Worm (Caenorhabditis elegans) whole organism, L1 larva: Measurements from ENCODE around the gene F58B4.7.

ENCODE experiments used
- aha-1 ChIP-seq: fragments of 150-350 bp; optimal IDR thresholded peaks from 2 replicates; lab custom pipeline; 2014; ENCODE audit warnings: missing biosample characterization, missing genetic modification characterization
- aly-2 ChIP-seq: fragments of 150-350 bp; optimal IDR thresholded peaks from 2 replicates; lab custom pipeline; 2014; ENCODE audit warnings: missing biosample characterization, missing genetic modification characterization
- ama-1 ChIP-seq: fragments of 150-350 bp; optimal IDR thresholded peaks from 2 replicates; lab custom pipeline; 2014
- blmp-1 ChIP-seq: fragments of 150-350 bp; optimal IDR thresholded peaks from 2 replicates; lab custom pipeline; 2014; ENCODE audit warnings: missing biosample characterization, missing genetic modification characterization
- ceh-63 ChIP-seq: fragments of 200-800 bp; sonication (Bioruptor generic); optimal IDR thresholded peaks from 2 replicates; lab custom pipeline; 2018; ENCODE audit warnings: mild to moderate bottlenecking, missing genetic modification characterization, missing compliant biosample characterization
- ceh-88 ChIP-seq: fragments of 200-800 bp; sonication (Bioruptor generic); IDR thresholded peaks from 2 replicates; pipeline ENCODE4 v1.3.6; 2022; ENCODE audit warnings: missing genetic modification characterization, missing compliant biosample characterization
- ces-1 ChIP-seq: fragments of 150-350 bp; optimal IDR thresholded peaks from 2 replicates; lab custom pipeline; 2014; ENCODE audit warnings: missing biosample characterization, missing genetic modification reagents, missing genetic modification characterization
- dpl-1 ChIP-seq, 3 experiments: fragments of 150-350 bp in 2 of 3; sonication (generic microtip) in 1 of 3; optimal IDR thresholded peaks; 2 replicates each; lab custom pipeline; 2014 to 2017; ENCODE audit warnings: missing biosample characterization in 3 of 3, missing genetic modification characterization in 3 of 3, missing genetic modification reagents in 3 of 3
- dsc-1 ChIP-seq: sonication (generic microtip); optimal IDR thresholded peaks from 2 replicates; lab custom pipeline; 2016; ENCODE audit warnings: mild to moderate bottlenecking, missing genetic modification characterization, missing compliant biosample characterization
- efl-1 ChIP-seq, 4 experiments: fragments of 150-350 bp; optimal IDR thresholded peaks in 3 of 4; peaks in 1 of 4; 1 replicate in 1 of 4; 2 replicates in 3 of 4; lab custom pipeline; 2014; ENCODE audit warnings: missing biosample characterization in 2 of 4, missing genetic modification characterization in 2 of 4, missing genetic modification reagents in 2 of 4
- egl-13 ChIP-seq: sonication (generic microtip); optimal IDR thresholded peaks from 2 replicates; lab custom pipeline; 2016; ENCODE audit warnings: missing genotype, missing genetic modification reagents, missing genetic modification characterization, missing compliant biosample characterization
- egl-27 ChIP-seq, 2 experiments: fragments of 150-350 bp in 1 of 2; sonication (generic microtip); optimal IDR thresholded peaks; 3 replicates each; lab custom pipeline; 2017 to 2018; ENCODE audit warnings: missing biosample characterization in 2 of 2, missing genetic modification characterization in 2 of 2, missing genetic modification reagents in 2 of 2
- elt-2 ChIP-seq: sonication (generic microtip); optimal IDR thresholded peaks from 2 replicates; lab custom pipeline; 2016; ENCODE audit warnings: missing genetic modification characterization, mild to moderate bottlenecking, inconsistent platforms, missing compliant biosample characterization, missing genetic modification reagents
- elt-3 ChIP-seq, 6 experiments: fragments of 150-350 bp in 1 of 6; sonication (generic microtip); optimal IDR thresholded peaks; 2 replicates each; lab custom pipeline; 2017 to 2018; ENCODE audit warnings: missing biosample characterization in 6 of 6, missing genetic modification characterization in 6 of 6, inconsistent platforms in 1 of 6
- fkh-10 ChIP-seq: sonication (generic microtip); optimal IDR thresholded peaks from 2 replicates; lab custom pipeline; 2017; ENCODE audit warnings: missing biosample characterization, missing genetic modification reagents, missing genetic modification characterization
- hlh-17 ChIP-seq: fragments of 200-800 bp; sonication (Bioruptor generic); optimal IDR thresholded peaks from 2 replicates; lab custom pipeline; 2018; ENCODE audit warnings: missing genetic modification characterization, mild to moderate bottlenecking, missing compliant biosample characterization, moderate library complexity, borderline replicate concordance
- hlh-4 ChIP-seq: sonication (generic microtip); optimal IDR thresholded peaks from 2 replicates; lab custom pipeline; 2016; ENCODE audit warnings: mild to moderate bottlenecking, missing genetic modification characterization, missing compliant biosample characterization
- irx-1 ChIP-seq: sonication (generic microtip); optimal IDR thresholded peaks from 2 replicates; lab custom pipeline; 2016; ENCODE audit warnings: missing genetic modification characterization, missing compliant biosample characterization
- jun-1 ChIP-seq: fragments of 150-350 bp; optimal IDR thresholded peaks from 2 replicates; lab custom pipeline; 2014; ENCODE audit warnings: missing biosample characterization, missing genetic modification reagents, missing genetic modification characterization
- lin-13 ChIP-seq: fragments of 150-350 bp; optimal IDR thresholded peaks from 2 replicates; lab custom pipeline; 2014; ENCODE audit warnings: missing biosample characterization, missing genetic modification reagents, missing genetic modification characterization
- lin-14 ChIP-seq: fragments of 200-800 bp; sonication (Bioruptor generic); optimal IDR thresholded peaks from 2 replicates; lab custom pipeline; 2018; ENCODE audit warnings: mild to moderate bottlenecking, missing genetic modification characterization, moderate library complexity, missing compliant biosample characterization
- lin-15B ChIP-seq: fragments of 150-350 bp; sonication (generic microtip); optimal IDR thresholded peaks from 3 replicates; lab custom pipeline; 2014; ENCODE audit warnings: missing biosample characterization, missing genetic modification characterization
- lin-35 ChIP-seq, 2 experiments: fragments of 150-350 bp; optimal IDR thresholded peaks; 2 replicates each; lab custom pipeline; 2014; ENCODE audit warnings: missing biosample characterization in 2 of 2, missing genetic modification characterization in 2 of 2, missing genetic modification reagents in 2 of 2
- lir-3 ChIP-seq: sonication (generic microtip); optimal IDR thresholded peaks from 2 replicates; lab custom pipeline; 2016; ENCODE audit warnings: mild to moderate bottlenecking, missing genetic modification characterization, moderate library complexity, missing compliant biosample characterization; ENCODE audit not compliant: poor library complexity
- lsy-2 ChIP-seq, 2 experiments: fragments of 150-350 bp; optimal IDR thresholded peaks; 2 replicates each; lab custom pipeline; 2014; ENCODE audit warnings: missing biosample characterization in 2 of 2, missing genetic modification characterization in 2 of 2
- mab-9 ChIP-seq: fragments of 200-800 bp; sonication (Bioruptor generic); IDR thresholded peaks from 2 replicates; pipeline ENCODE4 v1.3.6; 2022; ENCODE audit warnings: missing genetic modification reagents, missing genetic modification characterization, missing compliant biosample characterization
- nhr-12 ChIP-seq: sonication (generic microtip); optimal IDR thresholded peaks from 2 replicates; lab custom pipeline; 2017; ENCODE audit warnings: missing biosample characterization, missing genetic modification characterization
- nhr-20 ChIP-seq: sonication (generic microtip); optimal IDR thresholded peaks from 2 replicates; lab custom pipeline; 2016; ENCODE audit warnings: mild to moderate bottlenecking, missing genetic modification characterization, missing compliant biosample characterization
- nhr-47 ChIP-seq: sonication (generic microtip); optimal IDR thresholded peaks from 2 replicates; lab custom pipeline; 2016; ENCODE audit warnings: mild to moderate bottlenecking, missing genetic modification characterization, moderate library complexity, missing compliant biosample characterization
- nhr-71 ChIP-seq: sonication (generic microtip); optimal IDR thresholded peaks from 2 replicates; lab custom pipeline; 2016; ENCODE audit warnings: mild to moderate bottlenecking, missing genetic modification characterization, moderate library complexity, missing compliant biosample characterization
- nhr-76 ChIP-seq: sonication (generic microtip); optimal IDR thresholded peaks from 2 replicates; lab custom pipeline; 2017; ENCODE audit warnings: missing biosample characterization, missing genetic modification characterization
- nhr-85 ChIP-seq: sonication (generic microtip); peaks from one replicate; lab custom pipeline; 2016; ENCODE audit warnings: missing genetic modification characterization, inconsistent platforms, missing compliant biosample characterization
- nhr-90 ChIP-seq: sonication (generic microtip); optimal IDR thresholded peaks from 2 replicates; lab custom pipeline; 2016; ENCODE audit warnings: mild to moderate bottlenecking, missing genetic modification characterization, missing compliant biosample characterization; ENCODE audit not compliant: poor library complexity
- pax-3 ChIP-seq: fragments of 200-800 bp; sonication (Bioruptor generic); optimal IDR thresholded peaks from 2 replicates; lab custom pipeline; 2018; ENCODE audit warnings: mild to moderate bottlenecking, missing genetic modification characterization, moderate library complexity, missing compliant biosample characterization
- pqm-1 ChIP-seq: sonication (generic microtip); optimal IDR thresholded peaks from 3 replicates; lab custom pipeline; 2017; ENCODE audit warnings: missing biosample characterization, missing genetic modification characterization
- rnt-1 ChIP-seq: sonication (generic microtip); optimal IDR thresholded peaks from 2 replicates; lab custom pipeline; 2016; ENCODE audit warnings: mild to moderate bottlenecking, missing genetic modification characterization, moderate library complexity, missing compliant biosample characterization
- skn-1 ChIP-seq: fragments of 150-350 bp; optimal IDR thresholded peaks from 2 replicates; lab custom pipeline; 2014; ENCODE audit warnings: missing biosample characterization, missing genetic modification characterization
- snu-23 ChIP-seq: sonication (generic microtip); optimal IDR thresholded peaks from 2 replicates; lab custom pipeline; 2016; ENCODE audit warnings: missing genetic modification characterization, missing compliant biosample characterization
- sptf-1 ChIP-seq: fragments of 150-350 bp; optimal IDR thresholded peaks from 2 replicates; lab custom pipeline; 2014; ENCODE audit warnings: missing biosample characterization, missing genetic modification characterization
- sup-37 ChIP-seq: fragments of 200-800 bp; sonication (Bioruptor generic); optimal IDR thresholded peaks from 2 replicates; lab custom pipeline; 2018; ENCODE audit warnings: mild to moderate bottlenecking, missing genetic modification characterization, missing compliant biosample characterization
- swsn-7 ChIP-seq: sonication (generic microtip); optimal IDR thresholded peaks from 2 replicates; lab custom pipeline; 2016; ENCODE audit warnings: missing genetic modification characterization, missing compliant biosample characterization
- tbx-2 ChIP-seq: sonication (generic microtip); optimal IDR thresholded peaks from 2 replicates; lab custom pipeline; 2016; ENCODE audit warnings: missing genetic modification characterization, missing compliant biosample characterization
- unc-86 ChIP-seq: sonication (generic microtip); optimal IDR thresholded peaks from 2 replicates; lab custom pipeline; 2016; ENCODE audit warnings: missing genetic modification characterization, missing compliant biosample characterization
- unc-98 ChIP-seq: fragments of 200-800 bp; sonication (Bioruptor generic); IDR thresholded peaks from 2 replicates; pipeline ENCODE4 v1.3.6; 2022; ENCODE audit warnings: missing genetic modification characterization, missing compliant biosample characterization
- vab-15 ChIP-seq: sonication (generic microtip); optimal IDR thresholded peaks from 2 replicates; lab custom pipeline; 2017; ENCODE audit warnings: missing genotype, mild to moderate bottlenecking, missing genetic modification characterization, missing compliant biosample characterization
- xbp-1 ChIP-seq: sonication (generic microtip); optimal IDR thresholded peaks from 2 replicates; lab custom pipeline; 2016; ENCODE audit warnings: missing genetic modification characterization, missing compliant biosample characterization
- zip-4 ChIP-seq: fragments of 200-800 bp; sonication (Bioruptor generic); optimal IDR thresholded peaks from 2 replicates; lab custom pipeline; 2018; ENCODE audit warnings: mild to moderate bottlenecking, missing genetic modification characterization, moderate library complexity, missing compliant biosample characterization
- ztf-11 ChIP-seq, 2 experiments: sonication (generic microtip); optimal IDR thresholded peaks; 2 replicates each; lab custom pipeline; 2016 to 2017; ENCODE audit warnings: missing genetic modification characterization in 2 of 2, missing biosample characterization in 1 of 2, missing compliant biosample characterization in 1 of 2
- ztf-4 ChIP-seq: fragments of 150-350 bp; optimal IDR thresholded peaks from 2 replicates; lab custom pipeline; 2014; ENCODE audit warnings: missing biosample characterization, missing genetic modification characterization

The F58B4.7 gene

ce11 chrV:10960544-10960943 lies 37.4 kb upstream of the F58B4.7 start, which contains the start of gene vps-36:
Gene vps-36, minus strand, starts transcription at chrV:10960669.
- TF ChIP-seq ceh-63 (GFP tag; lab: Kevin White, UChicago) (no peak), lin-14 (GFP tag; lab: Kevin White, UChicago) (peak; percentile 8), zip-4 (GFP tag; lab: Kevin White, UChicago) (no peak), nhr-12 (tag; lab: Kevin White, UChicago) (no peak), mab-9 (GFP tag; lab: Robert Waterston, UW) (no peak), skn-1 (no peak), dsc-1 (tag; lab: Kevin White, UChicago) (no peak), lin-13 (no peak), dpl-1 (GFP tag; optimal IDR thresholded peaks at IDR 0.05; lab: Kevin White, UChicago) (no peak), hlh-4 (tag; lab: Kevin White, UChicago) (no peak), ztf-4 (tag; lab: Kevin White, UChicago) (no peak), irx-1 (tag; lab: Kevin White, UChicago) (no peak), unc-86 (tag; lab: Kevin White, UChicago) (no peak), ama-1 (lab: Kevin White, UChicago) (no peak), egl-27 (tag; optimal IDR thresholded peaks at IDR 0.05; lab: Kevin White, UChicago) (no peak), nhr-20 (tag; lab: Kevin White, UChicago) (no peak), ces-1 (GFP tag; lab: Kevin White, UChicago) (no peak), vab-15 (tag; lab: Kevin White, UChicago) (no peak), rnt-1 (tag; lab: Kevin White, UChicago) (no peak), jun-1 (tag; lab: Kevin White, UChicago) (no peak), swsn-7 (tag; lab: Kevin White, UChicago) (no peak), sptf-1 (tag; lab: Kevin White, UChicago) (no peak), nhr-76 (tag; lab: Kevin White, UChicago) (no peak), sup-37 (GFP tag; lab: Kevin White, UChicago) (no peak), nhr-71 (tag; lab: Kevin White, UChicago) (no peak), unc-98 (GFP tag; lab: Robert Waterston, UW) (no peak), lir-3 (no peak), blmp-1 (tag; lab: Kevin White, UChicago) (peak; percentile 40), egl-13 (no peak), ztf-11 (tag; optimal IDR thresholded peaks at IDR 0.05; lab: Kevin White, UChicago) (no peak), pqm-1 (no peak), lin-15B (tag; lab: Kevin White, UChicago) (no peak), nhr-85 (tag; lab: Kevin White, UChicago) (peak; percentile 69), hlh-17 (no peak), fkh-10 (GFP tag; lab: Kevin White, UChicago) (no peak), elt-2 (tag; lab: Kevin White, UChicago) (peak; percentile 27), lin-35 (GFP tag; optimal IDR thresholded peaks at IDR 0.05; lab: Kevin White, UChicago) (peak in 1 of 2 experiments; percentile 21), elt-3 (tag; optimal IDR thresholded peaks at IDR 0.05; lab: Kevin White, UChicago) (no peak), pax-3 (tag; lab: Kevin White, UChicago) (no peak), aly-2 (tag; lab: Kevin White, UChicago) (no peak), aha-1 (tag; lab: Kevin White, UChicago) (no peak)

- peak; percentile 14 for TF ChIP-seq snu-23 (GFP tag; lab: Kevin White, UChicago)
- TF ChIP-seq nhr-85 (tag; lab: Kevin White, UChicago), result peak; percentile 58
- peak; percentile 15 for TF ChIP-seq nhr-20 (tag; lab: Kevin White, UChicago)
- TF ChIP-seq nhr-90 (tag; lab: Kevin White, UChicago), result peak; percentile 50
- no peak for TF ChIP-seq pqm-1
- peak; percentile 15 for TF ChIP-seq elt-2 (tag; lab: Kevin White, UChicago)
- peak in 1 of 2 experiments; percentile 22 for TF ChIP-seq lsy-2 (tag; optimal IDR thresholded peaks at IDR 0.05; lab: Kevin White, UChicago)
- TF ChIP-seq aly-2 (tag; lab: Kevin White, UChicago), result peak; percentile 44
- TF ChIP-seq tbx-2 (tag; lab: Kevin White, UChicago), result peak; percentile 20
- TF ChIP-seq ztf-4 (tag; lab: Kevin White, UChicago), result peak; percentile 33
- TF ChIP-seq efl-1 (optimal IDR thresholded peaks at IDR 0.05; lab: Kevin White, UChicago), result no peak
- peak in 1 of 2 experiments; percentile 89 for TF ChIP-seq efl-1 (GFP tag; optimal IDR thresholded peaks at IDR 0.05 in 1 of 2; lab: Kevin White, UChicago)
- TF ChIP-seq lin-14 (GFP tag; lab: Kevin White, UChicago), result no peak
- TF ChIP-seq nhr-47 (tag; lab: Kevin White, UChicago), result peak; percentile 35
- no peak for TF ChIP-seq nhr-12 (tag; lab: Kevin White, UChicago)
- no peak for TF ChIP-seq xbp-1
- no peak for TF ChIP-seq ceh-88 (GFP tag; lab: Robert Waterston, UW)
- peak; percentile 44 for TF ChIP-seq nhr-71 (tag; lab: Kevin White, UChicago)
- no peak for TF ChIP-seq egl-27 (tag; optimal IDR thresholded peaks at IDR 0.05; lab: Kevin White, UChicago)
Observed at ce11 chrV:10958322-10958900, 35.3 kb upstream of the F58B4.7 start, which contains the start of gene pigt-1. Gene pigt-1, minus strand, starts transcription at chrV:10958821.
